Worm (Caenorhabditis elegans) whole organism, late embryonic: ENCODE measurements around the gene gfl-1.

Experiments used
- C08G9.2 ChIP-seq: sonication (generic microtip); optimal IDR thresholded peaks from 2 replicates; lab custom pipeline; 2016; ENCODE audit warnings: mild to moderate bottlenecking, missing genetic modification characterization, moderate library complexity, missing compliant biosample characterization
- F13H6.1 ChIP-seq: sonication (generic microtip); optimal IDR thresholded peaks from 2 replicates; lab custom pipeline; 2016; ENCODE audit warnings: missing genetic modification characterization, missing compliant biosample characterization
- Y22D7AL.16 ChIP-seq: sonication (generic microtip); optimal IDR thresholded peaks from 2 replicates; lab custom pipeline; 2016; ENCODE audit warnings: missing genetic modification characterization, missing compliant biosample characterization
- ahr-1 ChIP-seq: sonication (generic microtip); optimal IDR thresholded peaks from 2 replicates; lab custom pipeline; 2016; ENCODE audit warnings: missing genetic modification characterization, missing compliant biosample characterization
- ceh-2 ChIP-seq: sonication (generic microtip); optimal IDR thresholded peaks from 2 replicates; lab custom pipeline; 2016; ENCODE audit warnings: missing genotype, missing genetic modification characterization, missing compliant biosample characterization
- ceh-22 ChIP-seq: sonication (generic microtip); optimal IDR thresholded peaks from 2 replicates; lab custom pipeline; 2017; ENCODE audit warnings: missing biosample characterization, missing genetic modification characterization
- ceh-24 ChIP-seq: sonication (generic microtip); optimal IDR thresholded peaks from 2 replicates; lab custom pipeline; 2016; ENCODE audit warnings: mild to moderate bottlenecking, missing genetic modification characterization, missing compliant biosample characterization
- ceh-31 ChIP-seq: sonication (generic microtip); optimal IDR thresholded peaks from 2 replicates; lab custom pipeline; 2016; ENCODE audit warnings: missing genetic modification characterization, missing compliant biosample characterization
- ceh-34 ChIP-seq: sonication (generic microtip); optimal IDR thresholded peaks from 2 replicates; lab custom pipeline; 2016; ENCODE audit warnings: mild to moderate bottlenecking, missing genetic modification characterization, missing compliant biosample characterization
- ceh-45 ChIP-seq: fragments of 200-800 bp; sonication (Bioruptor generic); IDR thresholded peaks from 2 replicates; pipeline ENCODE4 v1.3.6; 2022; ENCODE audit warnings: missing genetic modification reagents, missing genetic modification characterization, missing compliant biosample characterization
- ceh-48 ChIP-seq: sonication (generic microtip); optimal IDR thresholded peaks from 2 replicates; lab custom pipeline; 2016; ENCODE audit warnings: missing genetic modification characterization, inconsistent platforms, missing compliant biosample characterization
- ceh-6 ChIP-seq: fragments of 200-800 bp; sonication (Bioruptor generic); optimal IDR thresholded peaks from 2 replicates; lab custom pipeline; 2018; ENCODE audit warnings: mild to moderate bottlenecking, missing genetic modification characterization, missing compliant biosample characterization
- che-1 ChIP-seq: sonication (generic microtip); optimal IDR thresholded peaks from 2 replicates; lab custom pipeline; 2016; ENCODE audit warnings: mild to moderate bottlenecking, missing genetic modification characterization, missing compliant biosample characterization
- dmd-4 ChIP-seq: sonication (generic microtip); optimal IDR thresholded peaks from 2 replicates; lab custom pipeline; 2016; ENCODE audit warnings: borderline replicate concordance, missing genetic modification characterization, missing compliant biosample characterization
- elt-2 ChIP-seq: sonication (generic microtip); optimal IDR thresholded peaks from 2 replicates; lab custom pipeline; 2016; ENCODE audit warnings: missing genetic modification reagents, missing genetic modification characterization, missing compliant biosample characterization
- elt-4 ChIP-seq: sonication (generic microtip); optimal IDR thresholded peaks from 2 replicates; lab custom pipeline; 2016; ENCODE audit warnings: missing genetic modification characterization, missing compliant biosample characterization
- eyg-1 ChIP-seq: sonication (generic microtip); optimal IDR thresholded peaks from 2 replicates; lab custom pipeline; 2016; ENCODE audit warnings: missing genotype, missing genetic modification characterization, missing compliant biosample characterization
- fax-1 ChIP-seq: sonication (generic microtip); optimal IDR thresholded peaks from 2 replicates; lab custom pipeline; 2016; ENCODE audit warnings: missing genotype, missing genetic modification characterization, missing compliant biosample characterization
- fkh-6 ChIP-seq: sonication (generic microtip); optimal IDR thresholded peaks from 2 replicates; lab custom pipeline; 2016; ENCODE audit warnings: missing genetic modification characterization, missing compliant biosample characterization
- hlh-13 ChIP-seq: fragments of 200-800 bp; sonication (Bioruptor generic); optimal IDR thresholded peaks from 2 replicates; lab custom pipeline; 2018; ENCODE audit warnings: mild to moderate bottlenecking, missing genetic modification characterization, missing compliant biosample characterization
- hlh-15 ChIP-seq: sonication (generic microtip); optimal IDR thresholded peaks from 2 replicates; lab custom pipeline; 2016; ENCODE audit warnings: missing genetic modification characterization, missing compliant biosample characterization
- hlh-30 ChIP-seq: sonication (generic microtip); optimal IDR thresholded peaks from 2 replicates; lab custom pipeline; 2017; ENCODE audit warnings: antibody characterized with exemption, missing genetic modification characterization, missing compliant biosample characterization; ENCODE audit not compliant: insufficient read depth
- hlh-8 ChIP-seq: sonication (generic microtip); optimal IDR thresholded peaks from 2 replicates; lab custom pipeline; 2016; ENCODE audit warnings: missing genotype, missing genetic modification characterization, missing compliant biosample characterization
- lim-6 ChIP-seq: sonication (generic microtip); optimal IDR thresholded peaks from 2 replicates; lab custom pipeline; 2016; ENCODE audit warnings: missing genetic modification characterization, missing compliant biosample characterization
- lin-11 ChIP-seq: fragments of 200-800 bp; sonication (Bioruptor generic); optimal IDR thresholded peaks from 2 replicates; lab custom pipeline; 2018; ENCODE audit warnings: mild to moderate bottlenecking, missing genetic modification characterization, missing compliant biosample characterization
- mec-3 ChIP-seq: sonication (generic microtip); optimal IDR thresholded peaks from 2 replicates; lab custom pipeline; 2016; ENCODE audit warnings: borderline replicate concordance, missing genetic modification characterization, missing compliant biosample characterization
- nfya-1 ChIP-seq: sonication (generic microtip); optimal IDR thresholded peaks from 2 replicates; lab custom pipeline; 2017; ENCODE audit warnings: missing genetic modification characterization, mild to moderate bottlenecking, missing compliant biosample characterization, antibody characterized with exemption, moderate library complexity
- nhr-232 ChIP-seq: sonication (generic microtip); optimal IDR thresholded peaks from 2 replicates; lab custom pipeline; 2016; ENCODE audit warnings: missing genetic modification characterization, missing compliant biosample characterization
- odd-2 ChIP-seq: sonication (generic microtip); optimal IDR thresholded peaks from 2 replicates; lab custom pipeline; 2017; ENCODE audit warnings: antibody characterized with exemption, mild to moderate bottlenecking, missing genetic modification characterization, missing compliant biosample characterization
- pat-9 ChIP-seq: fragments of 200-800 bp; sonication (Bioruptor generic); optimal IDR thresholded peaks from 2 replicates; lab custom pipeline; 2018; ENCODE audit warnings: mild to moderate bottlenecking, missing genetic modification characterization, moderate library complexity, missing compliant biosample characterization
- pax-1 ChIP-seq: fragments of 150-350 bp; optimal IDR thresholded peaks from 2 replicates; lab custom pipeline; 2014; ENCODE audit warnings: missing biosample characterization, missing genetic modification characterization
- pha-2 ChIP-seq: sonication (generic microtip); optimal IDR thresholded peaks from 2 replicates; lab custom pipeline; 2017; ENCODE audit warnings: mild to moderate bottlenecking, missing genetic modification characterization, missing compliant biosample characterization
- pqm-1 ChIP-seq: sonication (generic microtip); optimal IDR thresholded peaks from 2 replicates; lab custom pipeline; 2016; ENCODE audit warnings: missing genetic modification characterization, missing compliant biosample characterization
- ref-2 ChIP-seq: sonication (generic microtip); optimal IDR thresholded peaks from 2 replicates; lab custom pipeline; 2016; ENCODE audit warnings: missing genetic modification characterization, missing compliant biosample characterization
- rnt-1 ChIP-seq: sonication (generic microtip); optimal IDR thresholded peaks from 2 replicates; lab custom pipeline; 2016; ENCODE audit warnings: missing genetic modification characterization, missing compliant biosample characterization
- sdc-2 ChIP-seq: sonication (generic microtip); optimal IDR thresholded peaks from 2 replicates; lab custom pipeline; 2016; ENCODE audit warnings: missing genotype, missing genetic modification characterization, missing compliant biosample characterization
- syd-9 ChIP-seq: sonication (generic microtip); optimal IDR thresholded peaks from 2 replicates; lab custom pipeline; 2016; ENCODE audit warnings: mild to moderate bottlenecking, missing genetic modification characterization, moderate library complexity, missing compliant biosample characterization
- tbx-2 ChIP-seq: sonication (generic microtip); optimal IDR thresholded peaks from 2 replicates; lab custom pipeline; 2016; ENCODE audit warnings: missing genetic modification characterization, missing compliant biosample characterization
- tbx-7 ChIP-seq: sonication (generic microtip); optimal IDR thresholded peaks from 2 replicates; lab custom pipeline; 2016; ENCODE audit warnings: missing genotype, missing genetic modification characterization, missing compliant biosample characterization
- ttx-3 ChIP-seq: sonication (generic microtip); optimal IDR thresholded peaks from 2 replicates; lab custom pipeline; 2016; ENCODE audit warnings: missing genetic modification reagents, missing genetic modification characterization, missing compliant biosample characterization
- unc-42 ChIP-seq: sonication (generic microtip); optimal IDR thresholded peaks from 2 replicates; lab custom pipeline; 2016; ENCODE audit warnings: missing genotype, missing genetic modification characterization, missing compliant biosample characterization
- unc-55 ChIP-seq: sonication (generic microtip); optimal IDR thresholded peaks from 2 replicates; lab custom pipeline; 2017; ENCODE audit warnings: missing biosample characterization, missing genetic modification reagents, missing genetic modification characterization
- ztf-16 ChIP-seq: sonication (generic microtip); optimal IDR thresholded peaks from 2 replicates; lab custom pipeline; 2017; ENCODE audit warnings: missing genetic modification characterization, missing compliant biosample characterization

gfl-1 gene

DNA sequence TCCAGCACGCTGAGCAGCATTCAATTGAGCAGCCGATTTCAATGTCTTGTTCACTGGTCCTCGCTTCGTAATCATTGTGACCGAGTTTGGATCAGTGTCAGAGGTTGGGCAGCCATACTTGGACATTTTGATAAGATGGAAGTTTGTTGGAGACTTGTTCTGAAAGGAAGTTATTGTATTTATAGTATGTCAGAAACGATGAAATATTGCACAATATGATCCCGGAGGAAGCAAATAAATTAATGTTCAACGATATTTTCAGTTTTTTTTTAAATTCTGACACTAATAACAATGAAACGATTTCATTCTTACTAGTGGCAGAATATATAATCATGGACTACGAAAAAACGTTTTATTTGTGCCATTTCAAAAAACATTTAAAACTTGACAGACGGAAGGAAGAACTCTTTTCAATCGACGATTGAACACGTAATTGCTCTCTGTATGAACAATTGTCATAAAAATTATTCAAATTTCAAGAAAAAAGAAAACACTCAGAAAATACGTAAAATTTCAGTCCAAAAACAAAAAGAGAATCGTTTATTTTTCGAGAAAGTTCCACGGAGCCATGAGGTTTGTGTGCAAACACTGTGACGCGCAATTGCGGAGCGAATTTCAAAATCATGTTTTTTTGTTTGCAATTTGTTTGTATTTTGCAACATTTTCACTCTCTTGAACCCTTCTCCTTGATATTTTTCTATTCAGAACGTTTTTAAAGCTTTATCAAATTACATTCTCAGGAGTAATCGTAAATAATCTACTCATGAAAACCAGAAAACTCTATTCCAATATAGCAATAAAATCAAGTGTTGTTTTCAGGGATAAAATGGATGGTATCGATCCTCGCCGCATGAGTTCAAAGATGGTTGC, 40.8 kb upstream of the gfl-1 start, which contains the start of the genes mbf-1 and nse-4:
Gene mbf-1 (minus strand): TSS at position 343 of the 870 bp plus-strand sequence.
Gene nse-4 (plus strand): TSS at position 820 of the 870 bp plus-strand sequence.
- TF ChIP-seq pat-9 (tag; lab: Kevin White, UChicago) (no peak), nhr-232 (tag; lab: Kevin White, UChicago) (no peak), ceh-45 (GFP tag; lab: Robert Waterston, UW) (no peak), Y22D7AL.16 (tag; lab: Kevin White, UChicago) (no peak), unc-42 (tag; lab: Kevin White, UChicago) (no peak), hlh-30 (tag; lab: Kevin White, UChicago) (no peak), hlh-13 (no peak), hlh-15 (no peak), lin-11 (tag; lab: Kevin White, UChicago) (no peak), ceh-6 (GFP tag; lab: Kevin White, UChicago) (no peak), unc-55 (GFP tag; lab: Kevin White, UChicago) (peak; percentile 77), ttx-3 (no peak), dmd-4 (tag; lab: Kevin White, UChicago) (no peak), ceh-48 (no peak), fkh-6 (tag; lab: Kevin White, UChicago) (no peak), ref-2 (peak; percentile 54), tbx-2 (tag; lab: Kevin White, UChicago) (peak; percentile 34), hlh-8 (no peak), odd-2 (tag; lab: Kevin White, UChicago) (no peak), tbx-7 (tag; lab: Kevin White, UChicago) (no peak), syd-9 (no peak), ceh-2 (no peak), pqm-1 (tag; lab: Kevin White, UChicago) (no peak), ceh-31 (tag; lab: Kevin White, UChicago) (peak; percentile 33), F13H6.1 (tag; lab: Kevin White, UChicago) (no peak), ztf-16 (tag; lab: Kevin White, UChicago) (no peak), elt-4 (tag; lab: Kevin White, UChicago) (no peak), pax-1 (peak; percentile 27), ceh-34 (tag; lab: Kevin White, UChicago) (no peak), ahr-1 (tag; lab: Kevin White, UChicago) (no peak), ceh-22 (no peak), che-1 (tag; lab: Kevin White, UChicago) (no peak), elt-2 (tag; lab: Kevin White, UChicago) (peak; percentile 30), sdc-2 (tag; lab: Kevin White, UChicago) (no peak), lim-6 (no peak), mec-3 (tag; lab: Kevin White, UChicago) (no peak), pha-2 (tag; lab: Kevin White, UChicago) (no peak), ceh-24 (tag; lab: Kevin White, UChicago) (no peak), nfya-1 (tag; lab: Kevin White, UChicago) (peak; percentile 68), fax-1 (tag; lab: Kevin White, UChicago) (no peak), eyg-1 (tag; lab: Kevin White, UChicago) (no peak), rnt-1 (no peak), C08G9.2 (tag; lab: Kevin White, UChicago) (no peak)
